Worm (Caenorhabditis elegans) whole organism, L4 larva: ENCODE data around the gene E02C12.10.

Experiments
- ceh-32 ChIP-seq: sonication (generic microtip); optimal IDR thresholded peaks from 2 replicates; lab custom pipeline; 2016; ENCODE audit warnings: mild to moderate bottlenecking, missing genetic modification characterization, missing compliant biosample characterization; ENCODE audit not compliant: poor library complexity
- dmd-6 ChIP-seq: fragments of 200-800 bp; sonication (Bioruptor generic); IDR thresholded peaks from 2 replicates; pipeline ENCODE4 v1.3.6; 2022; ENCODE audit warnings: missing genetic modification reagents, missing genetic modification characterization, missing compliant biosample characterization
- hif-1 ChIP-seq, 2 experiments: sonication (generic microtip); optimal IDR thresholded peaks; 2 replicates each; lab custom pipeline; 2016 to 2017; ENCODE audit warnings: missing compliant biosample characterization in 2 of 2, missing genetic modification characterization in 2 of 2, missing genetic modification reagents in 2 of 2, missing genotype in 2 of 2, mild to moderate bottlenecking in 1 of 2
- lin-15B ChIP-seq: fragments of 150-350 bp; sonication (generic microtip); optimal IDR thresholded peaks from 3 replicates; lab custom pipeline; 2014; ENCODE audit warnings: missing biosample characterization, missing genetic modification characterization
- mdl-1 ChIP-seq, 2 experiments: fragments of 150-350 bp in 1 of 2; sonication (generic microtip) in 1 of 2; optimal IDR thresholded peaks; 2 replicates each; lab custom pipeline; 2014 to 2017; ENCODE audit warnings: missing biosample characterization in 2 of 2, missing genetic modification characterization in 2 of 2
- nhr-25 ChIP-seq: sonication (generic microtip); optimal IDR thresholded peaks from 2 replicates; lab custom pipeline; 2017; ENCODE audit warnings: missing genetic modification characterization, mild to moderate bottlenecking, missing compliant biosample characterization, antibody characterized with exemption, moderate library complexity, borderline replicate concordance; ENCODE audit not compliant: insufficient read depth
- nhr-76 ChIP-seq: fragments of 150-350 bp; optimal IDR thresholded peaks from 2 replicates; lab custom pipeline; 2014; ENCODE audit warnings: missing biosample characterization, missing genetic modification characterization
- php-3 ChIP-seq: fragments of 200-800 bp; sonication (Bioruptor generic); IDR thresholded peaks from 2 replicates; pipeline ENCODE4 v1.3.6; 2022; ENCODE audit warnings: missing genetic modification reagents, missing genetic modification characterization, missing compliant biosample characterization
- snpc-4 ChIP-seq: fragments of 150-350 bp; optimal IDR thresholded peaks from 2 replicates; lab custom pipeline; 2014; ENCODE audit warnings: missing biosample characterization, missing genetic modification characterization

ce11 chrV:9326903-9327302 lies 51.3 kb downstream of the E02C12.10 start:
- TF ChIP-seq nhr-76 (tag; lab: Kevin White, UChicago) (no peak), dmd-6 (GFP tag; lab: Robert Waterston, UW) (no peak), hif-1 (tag; optimal IDR thresholded peaks at IDR 0.05; lab: Kevin White, UChicago) (no peak), php-3 (GFP tag; lab: Robert Waterston, UW) (no peak), snpc-4 (no peak), ceh-32 (tag; lab: Kevin White, UChicago) (no peak), nhr-25 (tag; lab: Kevin White, UChicago) (no peak), lin-15B (no peak), mdl-1 (tag; optimal IDR thresholded peaks at IDR 0.05; lab: Kevin White, UChicago) (no peak)
